Worm (Caenorhabditis elegans): ENCODE measurements around the gene tftc-5.

Gene tftc-5

DNA sequence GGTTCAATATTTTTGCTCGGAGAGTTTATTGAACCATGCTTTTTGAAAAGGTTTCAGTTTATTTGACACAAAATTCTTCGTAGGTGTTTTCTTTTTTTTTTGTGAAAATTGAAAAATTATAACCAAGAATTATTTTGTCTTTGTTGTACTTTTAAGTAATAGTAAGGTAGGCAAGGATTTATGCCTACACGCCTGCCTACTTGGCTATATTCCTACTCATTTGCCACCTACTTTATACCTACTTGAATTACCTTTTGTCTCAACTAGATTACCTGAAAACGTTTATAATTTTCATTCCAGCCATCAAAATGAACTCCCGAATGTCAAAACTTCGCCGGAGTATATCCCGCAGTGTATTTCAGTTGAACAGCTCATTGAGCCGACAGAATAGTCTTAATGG is 9.9 kb upstream of the tftc-5 start, which contains the start of gene C36E8.4:
C36E8.4 (plus strand) TSS at position 301 of the 400 bp plus-strand sequence.
- TF ChIP-seq nhr-232 (tag; optimal IDR thresholded peaks at IDR 0.05), result no peak
- TF ChIP-seq eyg-1 (tag; optimal IDR thresholded peaks at IDR 0.05), result no peak
- no peak for TF ChIP-seq madf-2 (tag; optimal IDR thresholded peaks at IDR 0.05)
- no peak for TF ChIP-seq pqm-1 (tag; optimal IDR thresholded peaks at IDR 0.05)
- no peak for TF ChIP-seq ama-1 (optimal IDR thresholded peaks at IDR 0.05)
- TF ChIP-seq C08G9.2 (tag; optimal IDR thresholded peaks at IDR 0.05), result no peak

DNA sequence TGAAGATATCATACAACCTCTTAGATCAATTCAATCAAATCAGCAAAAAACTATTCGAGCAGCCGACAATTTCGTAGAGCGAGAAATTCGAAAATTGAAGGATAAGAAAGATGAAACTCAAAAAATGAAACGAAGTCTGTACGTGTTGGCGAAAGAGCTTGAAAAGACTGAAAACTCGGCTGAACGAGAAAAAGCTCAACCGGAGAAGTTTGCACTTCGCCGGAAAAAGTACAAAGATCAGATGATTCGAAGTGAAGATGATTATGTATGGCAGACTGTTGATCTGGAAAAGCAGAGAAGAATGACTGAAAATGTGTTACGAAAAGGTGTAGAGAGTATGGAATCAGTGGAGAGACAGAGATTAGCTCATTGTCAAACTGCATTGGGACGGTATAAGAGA is 8.9 kb upstream of the tftc-5 start:
- TF ChIP-seq zip-5 (tag; optimal IDR thresholded peaks at IDR 0.05) (no peak), lin-11 (tag; optimal IDR thresholded peaks at IDR 0.05) (no peak), dve-1 (tag; optimal IDR thresholded peaks at IDR 0.05) (no peak), ttx-3 (tag; optimal IDR thresholded peaks at IDR 0.05) (no peak), ceh-48 (tag; optimal IDR thresholded peaks at IDR 0.05) (no peak), unc-86 (tag; optimal IDR thresholded peaks at IDR 0.05) (no peak), ref-2 (tag; optimal IDR thresholded peaks at IDR 0.05) (no peak), ceh-24 (tag; optimal IDR thresholded peaks at IDR 0.05) (no peak), tbx-7 (tag; optimal IDR thresholded peaks at IDR 0.05) (no peak), madf-2 (tag; optimal IDR thresholded peaks at IDR 0.05) (no peak), pqm-1 (tag; optimal IDR thresholded peaks at IDR 0.05) (no peak), pat-9 (tag; optimal IDR thresholded peaks at IDR 0.05) (no peak), dmd-4 (tag; optimal IDR thresholded peaks at IDR 0.05; ENCODE audit: borderline replicate concordance) (no peak), sox-2 (GFP tag; IDR thresholded peaks at IDR 0.05) (no peak), ceh-31 (tag; optimal IDR thresholded peaks at IDR 0.05) (no peak), unc-3 (GFP tag; conservative IDR thresholded peaks at IDR 0.05) (no peak), unc-3 (tag; optimal IDR thresholded peaks at IDR 0.05) (no peak), hlh-8 (tag; optimal IDR thresholded peaks at IDR 0.05) (no peak), C38D4.7 (GFP tag; optimal IDR thresholded peaks at IDR 0.05) (no peak)

DNA sequence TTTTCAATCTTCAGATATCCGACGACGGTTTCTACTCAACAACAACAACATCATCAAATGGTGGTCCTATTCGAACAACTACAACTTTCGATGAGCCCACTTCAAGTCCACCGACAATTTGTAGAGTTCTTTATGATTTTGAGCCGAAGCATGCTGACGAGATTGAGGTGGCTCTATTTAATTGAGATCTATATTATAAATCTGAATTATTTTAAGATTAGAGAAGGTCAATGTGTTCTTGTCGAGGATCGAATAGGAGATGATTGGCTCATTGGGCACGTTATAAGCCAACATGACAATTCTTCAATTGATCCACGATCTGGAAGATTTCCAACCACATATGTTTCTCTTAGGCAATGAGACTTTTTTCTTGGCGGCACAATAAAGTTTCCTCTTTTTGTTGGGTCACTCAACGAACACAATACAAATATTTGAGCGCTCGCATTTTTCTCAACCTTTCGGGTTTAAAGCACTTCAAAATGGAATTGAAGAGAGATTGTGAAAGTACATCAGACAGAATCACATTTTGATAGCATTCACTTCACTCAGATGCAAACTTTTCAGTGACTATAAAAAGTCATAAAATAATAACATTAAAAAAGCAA is 6.5 kb upstream of the tftc-5 start:
- TF ChIP-seq ceh-30 (tag; optimal IDR thresholded peaks at IDR 0.05) (no peak), pha-2 (tag; optimal IDR thresholded peaks at IDR 0.05) (no peak), tbx-7 (tag; optimal IDR thresholded peaks at IDR 0.05) (no peak), hlh-13 (GFP tag; optimal IDR thresholded peaks at IDR 0.05) (no peak), unc-3 (GFP tag; conservative IDR thresholded peaks at IDR 0.05) (no peak), unc-3 (tag; optimal IDR thresholded peaks at IDR 0.05) (no peak), ceh-24 (tag; optimal IDR thresholded peaks at IDR 0.05) (no peak)

ce11 chrIII:4017527-4017926 is 4.4 kb upstream of the tftc-5 start, which contains the start of gene tbb-2:
Gene tbb-2 (minus strand): TSS chrIII:4017627.
- TF ChIP-seq unc-55 (GFP tag; optimal IDR thresholded peaks at IDR 0.05) (no peak), rnt-1 (tag; optimal IDR thresholded peaks at IDR 0.05) (no peak), fax-1 (tag; optimal IDR thresholded peaks at IDR 0.05) (no peak), ref-2 (tag; optimal IDR thresholded peaks at IDR 0.05) (no peak), pax-1 (tag; optimal IDR thresholded peaks at IDR 0.05) (no peak), lim-6 (tag; optimal IDR thresholded peaks at IDR 0.05) (no peak), npax-4 (tag; optimal IDR thresholded peaks at IDR 0.05) (no peak), hlh-13 (GFP tag; optimal IDR thresholded peaks at IDR 0.05) (no peak), Y22D7AL.16 (tag; optimal IDR thresholded peaks at IDR 0.05) (no peak), nhr-232 (tag; optimal IDR thresholded peaks at IDR 0.05) (no peak), sox-2 (GFP tag; IDR thresholded peaks at IDR 0.05) (no peak), ceh-31 (tag; optimal IDR thresholded peaks at IDR 0.05) (no peak), tbx-7 (tag; optimal IDR thresholded peaks at IDR 0.05) (no peak), K09A11.1 (tag; optimal IDR thresholded peaks at IDR 0.05; ENCODE audit: insufficient read depth) (no peak), ceh-18 (tag; optimal IDR thresholded peaks at IDR 0.05) (no peak), C08G9.2 (tag; optimal IDR thresholded peaks at IDR 0.05) (no peak)

DNA sequence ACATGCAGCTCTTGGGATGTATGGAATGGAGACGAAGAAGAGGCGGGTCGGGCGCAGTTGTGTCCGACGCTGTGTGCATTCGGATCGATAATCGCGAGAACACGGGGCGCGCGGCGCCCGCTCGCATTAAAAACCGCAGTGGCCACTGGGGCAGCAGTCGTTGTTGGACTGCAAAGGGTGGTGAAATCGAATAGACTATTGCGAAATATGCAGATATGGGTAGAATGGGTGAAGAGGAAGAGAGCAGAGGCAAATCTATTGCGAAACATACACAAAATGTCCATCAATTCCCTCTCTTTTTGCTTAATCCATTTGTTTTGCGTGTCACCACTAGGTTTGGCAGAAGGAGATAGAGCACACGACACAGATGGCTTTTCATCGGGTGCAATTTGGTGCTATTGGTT is 3.9 kb upstream of the tftc-5 start:
- TF ChIP-seq unc-42 (tag; optimal IDR thresholded peaks at IDR 0.05) (peak; percentile 50), nhr-11 (tag; optimal IDR thresholded peaks at IDR 0.05) (no peak), C38D4.7 (GFP tag; optimal IDR thresholded peaks at IDR 0.05) (peak; percentile 8), unc-3 (GFP tag; conservative IDR thresholded peaks at IDR 0.05) (no peak), unc-3 (tag; optimal IDR thresholded peaks at IDR 0.05) (peak; percentile 5), ceh-48 (tag; optimal IDR thresholded peaks at IDR 0.05) (peak; percentile 36), ceh-31 (tag; optimal IDR thresholded peaks at IDR 0.05) (peak; percentile 8), ceh-6 (GFP tag; optimal IDR thresholded peaks at IDR 0.05) (peak; percentile 3), tbx-7 (tag; optimal IDR thresholded peaks at IDR 0.05) (no peak)
